Worm (Caenorhabditis elegans): ENCODE data around the gene ipmk-1.

ipmk-1 gene

ce11 chrIV:12549014-12549413, 1.1 kb downstream of the ipmk-1 start:
- TF ChIP-seq nhr-111 (GFP tag; optimal IDR thresholded peaks at IDR 0.05) (no peak), nhr-28 (tag; optimal IDR thresholded peaks at IDR 0.05) (no peak), T26A8.4 (GFP tag; IDR thresholded peaks at IDR 0.05) (no peak), ceh-62 (tag; optimal IDR thresholded peaks at IDR 0.05) (no peak), Y105C5A.15 (GFP tag; IDR thresholded peaks at IDR 0.05) (no peak), unc-62 (GFP tag; optimal IDR thresholded peaks at IDR 0.05 in 1 of 2) (no peak), unc-62 (tag; optimal IDR thresholded peaks at IDR 0.05) (no peak), ZK546.5 (tag; optimal IDR thresholded peaks at IDR 0.05) (no peak), egl-27 (tag; optimal IDR thresholded peaks at IDR 0.05) (no peak), tag-97 (GFP tag; IDR thresholded peaks at IDR 0.05) (no peak), lin-13 (GFP tag; optimal IDR thresholded peaks at IDR 0.05) (no peak), dmd-6 (GFP tag; IDR thresholded peaks at IDR 0.05) (no peak), nhr-11 (tag; optimal IDR thresholded peaks at IDR 0.05) (no peak), lsy-2 (tag; optimal IDR thresholded peaks at IDR 0.05) (no peak), php-3 (GFP tag; IDR thresholded peaks at IDR 0.05) (no peak), F44E2.7 (GFP tag; IDR thresholded peaks at IDR 0.05) (no peak)

- no peak for TF ChIP-seq mdt-29 (GFP tag; IDR thresholded peaks at IDR 0.05)
- no peak for TF ChIP-seq sdz-12 (GFP tag; optimal IDR thresholded peaks at IDR 0.05)
- no peak for TF ChIP-seq pqm-1 (tag; optimal IDR thresholded peaks at IDR 0.05)
- no peak for TF ChIP-seq ceh-20 (GFP tag; IDR thresholded peaks at IDR 0.05)
- no peak for TF ChIP-seq saeg-2 (GFP tag; IDR thresholded peaks at IDR 0.05)
- no peak for TF ChIP-seq F10B5.3 (tag; optimal IDR thresholded peaks at IDR 0.05)
- no peak for TF ChIP-seq duxl-1 (tag; optimal IDR thresholded peaks at IDR 0.05; ENCODE audit: poor library complexity)
- no peak for TF ChIP-seq D1046.2 (GFP tag; IDR thresholded peaks at IDR 0.05)
- TF ChIP-seq madf-9 (GFP tag; conservative IDR thresholded peaks at IDR 0.05), result no peak
- no peak for TF ChIP-seq vab-7 (GFP tag; IDR thresholded peaks at IDR 0.05)
- no peak for TF ChIP-seq mxl-2 (GFP tag; conservative IDR thresholded peaks at IDR 0.05)
- TF ChIP-seq nhr-28 (tag; optimal IDR thresholded peaks at IDR 0.05), result no peak
- no peak for TF ChIP-seq hif-1 (tag; optimal IDR thresholded peaks at IDR 0.05)
- no peak for TF ChIP-seq aha-1 (tag)
- no peak for TF ChIP-seq daf-19 (GFP tag; conservative IDR thresholded peaks at IDR 0.05)
These were observed 4.0 kb downstream of the ipmk-1 start for ce11 chrIV:12551944-12552343.

ce11 chrIV:12558925-12559450, 11.1 kb downstream of the ipmk-1 start, which contains the start of the genes ZK795.2 and ZK795.3:
TSS of gene ZK795.2 (minus strand) at chrIV:12558975.
TSS of gene ZK795.3 (plus strand) at chrIV:12559365.
- peak; percentile 29 for TF ChIP-seq ztf-7 (tag; optimal IDR thresholded peaks at IDR 0.05)
- TF ChIP-seq R02D3.7 (tag; optimal IDR thresholded peaks at IDR 0.05), result no peak
- no peak for TF ChIP-seq F49E8.2 (tag; optimal IDR thresholded peaks at IDR 0.05; ENCODE audit: borderline replicate concordance)
- no peak for TF ChIP-seq tra-1 (GFP tag; IDR thresholded peaks at IDR 0.05)
- no peak for TF ChIP-seq gei-8 (GFP tag; optimal IDR thresholded peaks at IDR 0.05)
- TF ChIP-seq rbr-2 (tag; optimal IDR thresholded peaks at IDR 0.05), result peak; percentile 32
- no peak for TF ChIP-seq fos-1 (tag; optimal IDR thresholded peaks at IDR 0.05)
- peak; percentile 0 for TF ChIP-seq nhr-28 (tag; optimal IDR thresholded peaks at IDR 0.05)
- TF ChIP-seq spr-1 (tag; optimal IDR thresholded peaks at IDR 0.05), result no peak
- no peak for TF ChIP-seq daf-16 (GFP tag; optimal IDR thresholded peaks at IDR 0.05)
- TF ChIP-seq daf-16 (tag; optimal IDR thresholded peaks at IDR 0.05), result no peak
- TF ChIP-seq lin-38 (GFP tag; IDR thresholded peaks at IDR 0.05), result peak; percentile 64
- TF ChIP-seq snpc-1.2 (GFP tag; IDR thresholded peaks at IDR 0.05), result no peak
- TF ChIP-seq unc-130 (GFP tag; optimal IDR thresholded peaks at IDR 0.05), result no peak
- TF ChIP-seq nhr-11 (tag; optimal IDR thresholded peaks at IDR 0.05), result no peak
- no peak for TF ChIP-seq jun-1 (tag; optimal IDR thresholded peaks at IDR 0.05)
- peak; percentile 78 for TF ChIP-seq mes-2 (tag; optimal IDR thresholded peaks at IDR 0.05; ENCODE audit: poor library complexity, severe bottlenecking)
- peak; percentile 41 for TF ChIP-seq dve-1 (tag; optimal IDR thresholded peaks at IDR 0.05; ENCODE audit: insufficient read depth)
- 0 out of 2 replicates have a peak, but pooled peaks have one; percentile 17 for TF ChIP-seq hmg-1.1 (GFP tag; IDR thresholded peaks at IDR 0.05)
- TF ChIP-seq fkh-10 (GFP tag; optimal IDR thresholded peaks at IDR 0.05), result peak; percentile 47
- peak; percentile 48 for TF ChIP-seq mep-1 (tag; optimal IDR thresholded peaks at IDR 0.05)
- no peak for TF ChIP-seq nhr-76 (tag; optimal IDR thresholded peaks at IDR 0.05)
- no peak for TF ChIP-seq ces-1 (GFP tag; optimal IDR thresholded peaks at IDR 0.05)
